Worm (Caenorhabditis elegans): ENCODE measurements around the gene fbxb-17.

DNA sequence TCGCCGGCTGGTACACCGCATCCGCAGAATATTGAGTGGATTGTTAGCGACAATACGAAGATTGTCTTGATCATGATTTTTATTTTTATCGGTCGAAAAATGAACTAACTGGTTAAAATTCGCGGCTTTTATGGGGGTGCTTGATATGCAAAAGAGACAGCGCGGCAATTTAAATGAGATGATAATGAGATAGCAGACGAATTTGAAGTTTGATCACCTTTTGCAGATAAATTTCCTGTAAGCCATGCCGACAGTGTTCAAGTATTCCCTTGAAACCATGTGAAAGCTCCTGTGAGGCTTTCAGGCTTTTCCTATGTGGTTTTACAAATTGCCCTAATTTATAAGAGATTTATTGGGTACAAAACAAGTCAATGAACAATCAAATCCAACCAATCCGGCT is 30.0 kb upstream of the fbxb-17 start, which contains the start of gene ZC204.17:
- no peak for TF ChIP-seq pqm-1 (tag; optimal IDR thresholded peaks at IDR 0.05)
- no peak for TF ChIP-seq eyg-1 (tag; optimal IDR thresholded peaks at IDR 0.05)
- no peak for TF ChIP-seq ref-2 (tag; optimal IDR thresholded peaks at IDR 0.05)
- no peak for TF ChIP-seq unc-86 (tag; optimal IDR thresholded peaks at IDR 0.05)
- no peak for TF ChIP-seq rnt-1 (tag; optimal IDR thresholded peaks at IDR 0.05)
- TF ChIP-seq tbx-2 (tag; optimal IDR thresholded peaks at IDR 0.05), result no peak
- no peak for TF ChIP-seq hlh-30 (tag; optimal IDR thresholded peaks at IDR 0.05; ENCODE audit: insufficient read depth)
- no peak for TF ChIP-seq pha-4 (tag; optimal IDR thresholded peaks at IDR 0.05)
- no peak for TF ChIP-seq ama-1 (optimal IDR thresholded peaks at IDR 0.05)

All from whole organism, late embryonic.